Worm (Caenorhabditis elegans) whole organism, L4 larva: Measurements from ENCODE around the gene mksr-2.
A peak's percentile ranks its signal among the peaks of the same experiment; 100 is the strongest.

Experiments
- F10B5.3 ChIP-seq: sonication (generic microtip); optimal IDR thresholded peaks from 2 replicates; lab custom pipeline; 2016; ENCODE audit warnings: mild to moderate bottlenecking, missing genetic modification characterization, missing compliant biosample characterization
- F26F4.8 ChIP-seq: fragments of 200-800 bp; sonication (Bioruptor generic); conservative IDR thresholded peaks from 2 replicates; pipeline ENCODE4 v1.3.6; 2022; ENCODE audit warnings: missing genetic modification characterization, missing compliant biosample characterization
- F44E2.7 ChIP-seq: fragments of 200-800 bp; sonication (Bioruptor generic); IDR thresholded peaks from 2 replicates; pipeline ENCODE4 v2.1.2; 2022; ENCODE audit warnings: missing genetic modification characterization, missing compliant biosample characterization
- ZK337.2 ChIP-seq: fragments of 200-800 bp; sonication (Bioruptor generic); IDR thresholded peaks from 2 replicates; pipeline ENCODE4 v1.3.6; 2022; ENCODE audit warnings: missing genetic modification reagents, missing genetic modification characterization, missing compliant biosample characterization
- aly-2 ChIP-seq: sonication (generic microtip); optimal IDR thresholded peaks from 2 replicates; lab custom pipeline; 2018; ENCODE audit warnings: missing biosample characterization, missing genetic modification characterization
- ama-1 ChIP-seq: fragments of 150-350 bp; optimal IDR thresholded peaks from 2 replicates; lab custom pipeline; 2014; ENCODE audit warnings: inconsistent platforms, mixed read lengths
- ceh-32 ChIP-seq: sonication (generic microtip); optimal IDR thresholded peaks from 2 replicates; lab custom pipeline; 2016; ENCODE audit warnings: mild to moderate bottlenecking, missing genetic modification characterization, missing compliant biosample characterization; ENCODE audit not compliant: poor library complexity
- ceh-62 ChIP-seq: sonication (generic microtip); optimal IDR thresholded peaks from 2 replicates; lab custom pipeline; 2017; ENCODE audit warnings: missing biosample characterization, missing genetic modification characterization
- ceh-82 ChIP-seq: sonication (generic microtip); optimal IDR thresholded peaks from 2 replicates; lab custom pipeline; 2017; ENCODE audit warnings: missing biosample characterization, missing genetic modification characterization
- cey-2 ChIP-seq: sonication (generic microtip); optimal IDR thresholded peaks from 3 replicates; lab custom pipeline; 2017; ENCODE audit warnings: missing genetic modification characterization, mild to moderate bottlenecking, missing compliant biosample characterization, antibody characterized with exemption, borderline replicate concordance; ENCODE audit not compliant: insufficient read depth
- daf-12 ChIP-seq: fragments of 150-350 bp; optimal IDR thresholded peaks from 2 replicates; lab custom pipeline; 2014; ENCODE audit warnings: missing biosample characterization, missing genetic modification reagents, missing genetic modification characterization
- daf-16 ChIP-seq, 3 experiments: sonication (generic microtip); optimal IDR thresholded peaks; 2 replicates each; lab custom pipeline; 2016 to 2017; ENCODE audit warnings: missing genetic modification characterization in 3 of 3, missing genetic modification reagents in 3 of 3, mild to moderate bottlenecking in 2 of 3, missing compliant biosample characterization in 2 of 3, missing biosample characterization in 1 of 3, moderate library complexity in 1 of 3
- daf-19 ChIP-seq: fragments of 200-800 bp; sonication (Bioruptor generic); conservative IDR thresholded peaks from 2 replicates; pipeline ENCODE4 v1.3.6; 2022; ENCODE audit warnings: missing genetic modification characterization, missing compliant biosample characterization
- daf-8 ChIP-seq: fragments of 200-800 bp; sonication (Bioruptor generic); IDR thresholded peaks from 2 replicates; pipeline ENCODE4 v1.3.6; 2022; ENCODE audit warnings: missing genetic modification characterization, missing compliant biosample characterization
- dmd-9 ChIP-seq: fragments of 200-800 bp; sonication (Bioruptor generic); IDR thresholded peaks from 2 replicates; pipeline ENCODE4 v1.3.6; 2022; ENCODE audit warnings: missing genetic modification reagents, missing genetic modification characterization, missing compliant biosample characterization
- dpl-1 ChIP-seq: fragments of 150-350 bp; optimal IDR thresholded peaks from 2 replicates; lab custom pipeline; 2014; ENCODE audit warnings: missing biosample characterization, missing genetic modification reagents, missing genetic modification characterization
- duxl-1 ChIP-seq: sonication (generic microtip); optimal IDR thresholded peaks from 2 replicates; lab custom pipeline; 2016; ENCODE audit warnings: mild to moderate bottlenecking, missing genetic modification characterization, moderate library complexity, missing compliant biosample characterization; ENCODE audit not compliant: poor library complexity
- dve-1 ChIP-seq: sonication (generic microtip); optimal IDR thresholded peaks from 2 replicates; lab custom pipeline; 2017; ENCODE audit warnings: antibody characterized with exemption, mild to moderate bottlenecking, missing genetic modification characterization, missing compliant biosample characterization; ENCODE audit not compliant: insufficient read depth
- egl-27 ChIP-seq: sonication (generic microtip); optimal IDR thresholded peaks from 3 replicates; lab custom pipeline; 2017; ENCODE audit warnings: missing biosample characterization, missing genetic modification reagents, missing genetic modification characterization
- fkh-10 ChIP-seq: fragments of 150-350 bp; optimal IDR thresholded peaks from 2 replicates; lab custom pipeline; 2014; ENCODE audit warnings: missing biosample characterization, missing genetic modification reagents, missing genetic modification characterization
- fos-1 ChIP-seq: fragments of 150-350 bp; optimal IDR thresholded peaks from 2 replicates; lab custom pipeline; 2014; ENCODE audit warnings: missing biosample characterization, missing genetic modification characterization
- hlh-11 ChIP-seq: fragments of 200-800 bp; sonication (Bioruptor generic); optimal IDR thresholded peaks from 2 replicates; lab custom pipeline; 2018; ENCODE audit warnings: mild to moderate bottlenecking, missing genetic modification characterization, missing compliant biosample characterization
- hmg-1.1 ChIP-seq: fragments of 200-800 bp; sonication (Bioruptor generic); IDR thresholded peaks from 2 replicates; pipeline ENCODE4 v1.3.6; 2022; ENCODE audit warnings: missing genetic modification reagents, missing genetic modification characterization, missing compliant biosample characterization
- jun-1 ChIP-seq: fragments of 150-350 bp; optimal IDR thresholded peaks from 2 replicates; lab custom pipeline; 2014; ENCODE audit warnings: missing biosample characterization, missing genetic modification reagents, missing genetic modification characterization
- lim-7 ChIP-seq: fragments of 200-800 bp; sonication (Bioruptor generic); IDR thresholded peaks from 2 replicates; pipeline ENCODE4 v1.3.6; 2022; ENCODE audit warnings: missing genetic modification characterization, missing compliant biosample characterization
- lin-15B ChIP-seq: fragments of 150-350 bp; sonication (generic microtip); optimal IDR thresholded peaks from 3 replicates; lab custom pipeline; 2014; ENCODE audit warnings: missing biosample characterization, missing genetic modification characterization
- lin-38 ChIP-seq: fragments of 200-800 bp; sonication (Bioruptor generic); IDR thresholded peaks from 2 replicates; pipeline ENCODE4 v1.3.6; 2022; ENCODE audit warnings: missing genetic modification reagents, missing genetic modification characterization, missing compliant biosample characterization
- lin-39 ChIP-seq: fragments of 150-350 bp; optimal IDR thresholded peaks from 2 replicates; lab custom pipeline; 2014; ENCODE audit warnings: missing biosample characterization, missing genetic modification reagents, missing genetic modification characterization
- lsy-2 ChIP-seq, 2 experiments: fragments of 150-350 bp in 1 of 2; sonication (generic microtip) in 1 of 2; optimal IDR thresholded peaks; 2 replicates each; lab custom pipeline; 2014 to 2017; ENCODE audit warnings: missing biosample characterization in 2 of 2, missing genetic modification characterization in 2 of 2
- madf-5 ChIP-seq, 2 experiments: fragments of 200-800 bp; sonication (Bioruptor generic); IDR thresholded peaks; 2 replicates each; pipeline ENCODE4 v1.3.6; 2022; ENCODE audit warnings: missing compliant biosample characterization in 2 of 2, missing genetic modification characterization in 2 of 2
- mdl-1 ChIP-seq, 2 experiments: fragments of 150-350 bp in 1 of 2; sonication (generic microtip) in 1 of 2; optimal IDR thresholded peaks; 2 replicates each; lab custom pipeline; 2014 to 2017; ENCODE audit warnings: missing biosample characterization in 2 of 2, missing genetic modification characterization in 2 of 2
- mep-1 ChIP-seq: fragments of 150-350 bp; sonication (generic microtip); optimal IDR thresholded peaks from 3 replicates; lab custom pipeline; 2014; ENCODE audit warnings: missing biosample characterization, missing genetic modification characterization
- mxl-2 ChIP-seq: fragments of 200-800 bp; sonication (Bioruptor generic); conservative IDR thresholded peaks from 2 replicates; pipeline ENCODE4 v1.3.6; 2022; ENCODE audit warnings: missing genetic modification reagents, missing genetic modification characterization, missing compliant biosample characterization
- nhr-10 ChIP-seq: fragments of 150-350 bp; optimal IDR thresholded peaks from 2 replicates; lab custom pipeline; 2014; ENCODE audit warnings: missing biosample characterization, missing genetic modification characterization
- nhr-102 ChIP-seq: sonication (generic microtip); optimal IDR thresholded peaks from 2 replicates; lab custom pipeline; 2016; ENCODE audit warnings: mild to moderate bottlenecking, missing genetic modification characterization, moderate library complexity, missing compliant biosample characterization
- nhr-237 ChIP-seq: sonication (generic microtip); optimal IDR thresholded peaks from 2 replicates; lab custom pipeline; 2017; ENCODE audit warnings: missing biosample characterization, missing genetic modification characterization
- nhr-28 ChIP-seq: fragments of 150-350 bp; optimal IDR thresholded peaks from 2 replicates; lab custom pipeline; 2014; ENCODE audit warnings: missing biosample characterization, missing genetic modification characterization
- nhr-42 ChIP-seq: fragments of 200-800 bp; sonication (Bioruptor generic); IDR thresholded peaks from 2 replicates; pipeline ENCODE4 v1.3.6; 2022; ENCODE audit warnings: missing genetic modification characterization, missing compliant biosample characterization
- pha-4 ChIP-seq, 2 experiments: fragments of 150-350 bp in 1 of 2; fragments of 200-800 bp in 1 of 2; sonication (Bioruptor generic) in 1 of 2; IDR thresholded peaks in 1 of 2; optimal IDR thresholded peaks in 1 of 2; 2 replicates each; pipeline versions ENCODE4 v1.3.6 to Lab custom; 2014 to 2022; ENCODE audit warnings: missing genetic modification characterization in 2 of 2, missing genetic modification reagents in 2 of 2, missing biosample characterization in 1 of 2, missing compliant biosample characterization in 1 of 2
- rbr-2 ChIP-seq: sonication (generic microtip); optimal IDR thresholded peaks from 2 replicates; lab custom pipeline; 2016; ENCODE audit warnings: missing genotype, missing genetic modification characterization, missing compliant biosample characterization
- saeg-2 ChIP-seq: fragments of 200-800 bp; sonication (Bioruptor generic); IDR thresholded peaks from 2 replicates; pipeline ENCODE4 v1.3.6; 2022; ENCODE audit warnings: missing genetic modification reagents, missing genetic modification characterization, missing compliant biosample characterization
- sdz-12 ChIP-seq: fragments of 200-800 bp; sonication (Bioruptor generic); optimal IDR thresholded peaks from 2 replicates; lab custom pipeline; 2018; ENCODE audit warnings: mild to moderate bottlenecking, missing genetic modification characterization, missing compliant biosample characterization
- snpc-1.2 ChIP-seq: fragments of 200-800 bp; sonication (Bioruptor generic); IDR thresholded peaks from 2 replicates; pipeline ENCODE4 v1.3.6; 2022; ENCODE audit warnings: missing genetic modification reagents, missing genetic modification characterization, missing compliant biosample characterization
- spr-1 ChIP-seq: sonication (generic microtip); optimal IDR thresholded peaks from 2 replicates; lab custom pipeline; 2016; ENCODE audit warnings: mild to moderate bottlenecking, missing genetic modification characterization, missing compliant biosample characterization
- spr-3 ChIP-seq: fragments of 200-800 bp; sonication (Bioruptor generic); optimal IDR thresholded peaks from 2 replicates; lab custom pipeline; 2018; ENCODE audit warnings: mild to moderate bottlenecking, missing genetic modification characterization, missing compliant biosample characterization
- tag-97 ChIP-seq: fragments of 200-800 bp; sonication (Bioruptor generic); IDR thresholded peaks from 2 replicates; pipeline ENCODE4 v1.3.6; 2022; ENCODE audit warnings: missing genetic modification characterization, missing compliant biosample characterization
- unc-62 ChIP-seq, 3 experiments: fragments of 150-350 bp in 1 of 3; sonication (generic microtip); optimal IDR thresholded peaks in 2 of 3; peaks in 1 of 3; 1 replicate in 1 of 3; 2 replicates in 2 of 3; lab custom pipeline; 2014 to 2017; ENCODE audit warnings: missing biosample characterization in 3 of 3, missing genetic modification characterization in 3 of 3, missing genetic modification reagents in 3 of 3, missing genotype in 1 of 3
- zag-1 ChIP-seq: fragments of 150-350 bp; optimal IDR thresholded peaks from 2 replicates; lab custom pipeline; 2014; ENCODE audit warnings: missing biosample characterization, missing genetic modification characterization
- zfp-2 ChIP-seq: sonication (generic microtip); optimal IDR thresholded peaks from 2 replicates; lab custom pipeline; 2016; ENCODE audit warnings: mild to moderate bottlenecking, missing genetic modification characterization, missing compliant biosample characterization
- zip-2 ChIP-seq: fragments of 150-350 bp; optimal IDR thresholded peaks from 2 replicates; lab custom pipeline; 2014; ENCODE audit warnings: missing biosample characterization, missing genetic modification characterization
- ztf-7 ChIP-seq: fragments of 150-350 bp; optimal IDR thresholded peaks from 2 replicates; lab custom pipeline; 2014; ENCODE audit warnings: missing biosample characterization, missing genetic modification characterization

Gene mksr-2

ce11 chrIV:2316796-2317195 is 10.4 kb upstream of the mksr-2 start (continued):
- peak; percentile 22 for TF ChIP-seq nhr-10 (tag; lab: Kevin White, UChicago)
- TF ChIP-seq lin-39 (tag; lab: Kevin White, UChicago), result no peak
- peak; percentile 46 for TF ChIP-seq rbr-2 (tag; lab: Kevin White, UChicago)
- no peak for TF ChIP-seq F26F4.8 (GFP tag; lab: Robert Waterston, UW)
- TF ChIP-seq ztf-7 (tag; lab: Kevin White, UChicago), result no peak
- TF ChIP-seq aly-2 (tag; lab: Kevin White, UChicago), result no peak
- TF ChIP-seq ceh-62 (tag; lab: Kevin White, UChicago), result no peak
- TF ChIP-seq unc-62 (GFP tag; optimal IDR thresholded peaks at IDR 0.05 in 1 of 2; lab: Kevin White, UChicago), result no peak
- no peak for TF ChIP-seq unc-62 (tag; optimal IDR thresholded peaks at IDR 0.05; lab: Kevin White, UChicago)
- TF ChIP-seq lim-7 (GFP tag; lab: Robert Waterston, UW), result no peak
- TF ChIP-seq lin-38, result peak; percentile 73
- TF ChIP-seq nhr-42 (GFP tag; lab: Robert Waterston, UW), result no peak
- no peak for TF ChIP-seq jun-1 (tag; lab: Kevin White, UChicago)
- TF ChIP-seq mxl-2, result no peak
- no peak for TF ChIP-seq lin-15B (tag; lab: Kevin White, UChicago)
- no peak for TF ChIP-seq ceh-82
- no peak for TF ChIP-seq snpc-1.2 (GFP tag; lab: Robert Waterston, UW)
- peak in 1 of 2 experiments; percentile 31 for TF ChIP-seq mdl-1 (tag; optimal IDR thresholded peaks at IDR 0.05; lab: Kevin White, UChicago)
- no peak for TF ChIP-seq pha-4 (GFP tag; IDR thresholded peaks at IDR 0.05; lab: Robert Waterston, UW)
- TF ChIP-seq pha-4 (tag; optimal IDR thresholded peaks at IDR 0.05; lab: Kevin White, UChicago), result no peak
- TF ChIP-seq zip-2 (tag; lab: Kevin White, UChicago), result no peak
- TF ChIP-seq daf-19 (GFP tag; lab: Robert Waterston, UW), result no peak
- no peak for TF ChIP-seq daf-12 (tag; lab: Kevin White, UChicago)
- no peak for TF ChIP-seq daf-8 (GFP tag; lab: Robert Waterston, UW)
- no peak for TF ChIP-seq madf-5 (GFP tag; IDR thresholded peaks at IDR 0.05; lab: Robert Waterston, UW)
- no peak for TF ChIP-seq F10B5.3 (tag; lab: Kevin White, UChicago)
- no peak for TF ChIP-seq nhr-102 (tag; lab: Kevin White, UChicago)
- TF ChIP-seq sdz-12, result no peak
- TF ChIP-seq dve-1 (tag; lab: Kevin White, UChicago), result peak; percentile 51
- TF ChIP-seq cey-2, result no peak
- no peak for TF ChIP-seq daf-16 (GFP tag; optimal IDR thresholded peaks at IDR 0.05; lab: Kevin White, UChicago)
- TF ChIP-seq daf-16 (tag; optimal IDR thresholded peaks at IDR 0.05; lab: Kevin White, UChicago), result peak; percentile 24
- TF ChIP-seq tag-97 (GFP tag; lab: Robert Waterston, UW), result no peak
- peak; percentile 35 for TF ChIP-seq ama-1 (lab: Kevin White, UChicago)
- no peak for TF ChIP-seq nhr-237
- peak; percentile 61 to 63 for TF ChIP-seq lsy-2 (tag; optimal IDR thresholded peaks at IDR 0.05; lab: Kevin White, UChicago)
- no peak for TF ChIP-seq spr-1
- peak; percentile 73 for TF ChIP-seq dpl-1 (GFP tag; lab: Kevin White, UChicago)
- TF ChIP-seq dmd-9 (GFP tag; lab: Robert Waterston, UW), result no peak
- TF ChIP-seq F44E2.7 (GFP tag; lab: Robert Waterston, UW), result no peak
- no peak for TF ChIP-seq spr-3 (GFP tag; lab: Kevin White, UChicago)
- no peak for TF ChIP-seq ceh-32
- no peak for TF ChIP-seq saeg-2 (GFP tag; lab: Robert Waterston, UW)
- no peak for TF ChIP-seq fos-1
- no peak for TF ChIP-seq zfp-2
- peak; percentile 88 for TF ChIP-seq nhr-28
- TF ChIP-seq zag-1 (tag; lab: Kevin White, UChicago), result no peak
- TF ChIP-seq mep-1, result peak; percentile 78
- TF ChIP-seq ZK337.2 (GFP tag; lab: Robert Waterston, UW), result no peak
- TF ChIP-seq hlh-11 (tag; lab: Kevin White, UChicago), result peak; percentile 85
- TF ChIP-seq egl-27 (tag; lab: Kevin White, UChicago), result no peak
- peak; percentile 84 for TF ChIP-seq hmg-1.1 (GFP tag; lab: Robert Waterston, UW)
- no peak for TF ChIP-seq duxl-1 (tag; lab: Kevin White, UChicago)
- TF ChIP-seq fkh-10, result no peak
